Worm (Caenorhabditis elegans) whole organism, L1 larva: ENCODE data around the gene suca-1.

Experiments used
- Y116A8C.19 ChIP-seq: sonication (generic microtip); optimal IDR thresholded peaks from 2 replicates; lab custom pipeline; 2016; ENCODE audit warnings: missing compliant biosample characterization, missing genetic modification characterization, borderline replicate concordance
- ama-1 ChIP-seq: fragments of 150-350 bp; optimal IDR thresholded peaks from 2 replicates; lab custom pipeline; 2014
- fkh-10 ChIP-seq: sonication (generic microtip); optimal IDR thresholded peaks from 2 replicates; lab custom pipeline; 2017; ENCODE audit warnings: missing biosample characterization, missing genetic modification reagents, missing genetic modification characterization
- fos-1 ChIP-seq: fragments of 150-350 bp; optimal IDR thresholded peaks from 2 replicates; lab custom pipeline; 2014; ENCODE audit warnings: missing biosample characterization, missing genetic modification characterization
- grh-1 ChIP-seq: fragments of 200-800 bp; sonication (Bioruptor generic); IDR thresholded peaks from 2 replicates; pipeline ENCODE4 v1.3.6; 2022; ENCODE audit warnings: missing genetic modification reagents, missing genetic modification characterization, missing compliant biosample characterization
- mep-1 ChIP-seq: fragments of 150-350 bp; optimal IDR thresholded peaks from 2 replicates; lab custom pipeline; 2014; ENCODE audit warnings: missing biosample characterization, missing genetic modification characterization
- nhr-71 ChIP-seq: sonication (generic microtip); optimal IDR thresholded peaks from 2 replicates; lab custom pipeline; 2016; ENCODE audit warnings: mild to moderate bottlenecking, missing genetic modification characterization, moderate library complexity, missing compliant biosample characterization
- skn-1 ChIP-seq: fragments of 150-350 bp; optimal IDR thresholded peaks from 2 replicates; lab custom pipeline; 2014; ENCODE audit warnings: missing biosample characterization, missing genetic modification characterization
- unc-30 ChIP-seq: sonication (generic microtip); optimal IDR thresholded peaks from 2 replicates; lab custom pipeline; 2017; ENCODE audit warnings: missing biosample characterization, missing genetic modification characterization

- TF ChIP-seq fos-1 (tag; lab: Kevin White, UChicago) (no peak), nhr-71 (tag; lab: Kevin White, UChicago) (no peak), Y116A8C.19 (tag; lab: Kevin White, UChicago) (no peak), unc-30 (tag; lab: Kevin White, UChicago) (no peak), mep-1 (tag; lab: Kevin White, UChicago) (no peak), fkh-10 (GFP tag; lab: Kevin White, UChicago) (no peak), skn-1 (tag; lab: Kevin White, UChicago) (no peak), ama-1 (lab: Kevin White, UChicago) (no peak), grh-1 (GFP tag; lab: Robert Waterston, UW) (no peak)
Measured at ce11 chrX:10859211-10859610, 40.7 kb downstream of the suca-1 start, which contains the start of gene pgp-5.
